Fruit fly (Drosophila melanogaster) whole organism, prepupa: ENCODE data around the gene CG4080.

Experiments
- CG10631 ChIP-seq: fragments of 200-800 bp; sonication (Bioruptor generic); optimal IDR thresholded peaks from 2 replicates; lab custom pipeline; 2016; ENCODE audit warnings: missing biosample characterization, missing genetic modification characterization
- CG11902 ChIP-seq: fragments of 200-800 bp; sonication (Bioruptor generic); optimal IDR thresholded peaks from 3 replicates; lab custom pipeline; 2016; ENCODE audit warnings: missing biosample characterization, missing genetic modification characterization
- CG15336 ChIP-seq: fragments of 200-800 bp; sonication (Bioruptor generic); IDR thresholded peaks from 2 replicates; pipeline ENCODE4 v1.3.6; 2022; ENCODE audit warnings: missing biosample characterization, missing genetic modification characterization
- CG1621 ChIP-seq: fragments of 200-800 bp; sonication (Bioruptor generic); optimal IDR thresholded peaks from 3 replicates; lab custom pipeline; 2018; ENCODE audit warnings: missing biosample characterization, mild to moderate bottlenecking, missing genetic modification characterization
- CG16779 ChIP-seq: fragments of 200-800 bp; sonication (Bioruptor generic); optimal IDR thresholded peaks from 3 replicates; lab custom pipeline; 2017; ENCODE audit warnings: missing biosample characterization, mild to moderate bottlenecking, missing genetic modification characterization
- CG3032 ChIP-seq: fragments of 200-800 bp; optimal IDR thresholded peaks from 2 replicates; lab custom pipeline; 2019; ENCODE audit warnings: missing biosample characterization, mild to moderate bottlenecking, missing genetic modification characterization, moderate library complexity
- CG31627 ChIP-seq: fragments of 200-800 bp; sonication (Bioruptor generic); optimal IDR thresholded peaks from 3 replicates; lab custom pipeline; 2016; ENCODE audit warnings: missing biosample characterization, missing genetic modification characterization
- CG34406 ChIP-seq: fragments of 200-800 bp; sonication (Bioruptor generic); optimal IDR thresholded peaks from 3 replicates; lab custom pipeline; 2016; ENCODE audit warnings: missing biosample characterization, missing genetic modification characterization
- CG4318 ChIP-seq: fragments of 200-800 bp; sonication (Bioruptor generic); optimal IDR thresholded peaks from 3 replicates; lab custom pipeline; 2017; ENCODE audit warnings: missing biosample characterization, mild to moderate bottlenecking, missing genetic modification characterization
- CG6163 ChIP-seq: fragments of 200-800 bp; sonication (Bioruptor generic); IDR thresholded peaks from 3 replicates; pipeline ENCODE4 v1.3.6; 2022; ENCODE audit warnings: missing biosample characterization, missing genetic modification characterization
- CG6276 ChIP-seq: fragments of 200-800 bp; sonication (Bioruptor generic); optimal IDR thresholded peaks from 2 replicates; lab custom pipeline; 2017; ENCODE audit warnings: missing biosample characterization, mild to moderate bottlenecking, missing genetic modification characterization
- CG6792 ChIP-seq: fragments of 200-800 bp; sonication (Bioruptor generic); optimal IDR thresholded peaks from 3 replicates; lab custom pipeline; 2016; ENCODE audit warnings: missing biosample characterization, missing genetic modification characterization
- CG6808 ChIP-seq: fragments of 200-800 bp; sonication (Bioruptor generic); optimal IDR thresholded peaks from 3 replicates; lab custom pipeline; 2017; ENCODE audit warnings: missing biosample characterization, missing genetic modification characterization, mild to moderate bottlenecking, moderate library complexity, missing genetic modification reagents
- CG6854 ChIP-seq: fragments of 200-800 bp; sonication (Bioruptor generic); optimal IDR thresholded peaks from 2 replicates; lab custom pipeline; 2017; ENCODE audit warnings: missing biosample characterization, mild to moderate bottlenecking, missing genetic modification characterization
- CG7368 ChIP-seq: fragments of 200-800 bp; sonication (Bioruptor generic); optimal IDR thresholded peaks from 3 replicates; lab custom pipeline; 2016; ENCODE audit warnings: missing biosample characterization, missing genetic modification characterization
- CG8119 ChIP-seq: fragments of 200-800 bp; sonication (Bioruptor generic); IDR thresholded peaks from 3 replicates; pipeline ENCODE4 v1.3.6; 2022; ENCODE audit warnings: missing biosample characterization, missing genetic modification characterization
- CG8319 ChIP-seq: fragments of 200-800 bp; sonication (Bioruptor generic); optimal IDR thresholded peaks from 3 replicates; lab custom pipeline; 2016; ENCODE audit warnings: missing biosample characterization, missing genetic modification characterization
- CG8632 ChIP-seq: fragments of 200-800 bp; sonication (Bioruptor generic); optimal IDR thresholded peaks from 3 replicates; lab custom pipeline; 2016; ENCODE audit warnings: missing biosample characterization, missing genetic modification characterization
- CG9139 ChIP-seq: fragments of 200-800 bp; sonication (Bioruptor generic); optimal IDR thresholded peaks from 3 replicates; lab custom pipeline; 2017; ENCODE audit warnings: missing biosample characterization, mild to moderate bottlenecking, missing genetic modification characterization
- Eip75B ChIP-seq: fragments of 200-800 bp; sonication (Bioruptor generic); optimal IDR thresholded peaks from 3 replicates; lab custom pipeline; 2016; ENCODE audit warnings: missing biosample characterization, missing genetic modification characterization
- Eip78C ChIP-seq: fragments of 200-800 bp; sonication (Bioruptor generic); peaks from one replicate; lab custom pipeline; 2016; ENCODE audit warnings: missing biosample characterization, missing genetic modification characterization
- Ets21C ChIP-seq: fragments of 200-800 bp; sonication (Bioruptor generic); optimal IDR thresholded peaks from 3 replicates; lab custom pipeline; 2016; ENCODE audit warnings: missing biosample characterization, missing genetic modification characterization
- Ets96B ChIP-seq: fragments of 200-800 bp; optimal IDR thresholded peaks from 2 replicates; lab custom pipeline; 2019; ENCODE audit warnings: missing biosample characterization, mild to moderate bottlenecking, missing genetic modification characterization, moderate library complexity
- Hr38 ChIP-seq: sonication (Bioruptor generic); optimal IDR thresholded peaks from 2 replicates; lab custom pipeline; 2016; ENCODE audit warnings: missing biosample characterization, missing genetic modification characterization
- Hr39 ChIP-seq: fragments of 200-800 bp; sonication (Bioruptor generic); optimal IDR thresholded peaks from 2 replicates; lab custom pipeline; 2016; ENCODE audit warnings: missing biosample characterization, missing genetic modification characterization
- Hr4 ChIP-seq: fragments of 200-800 bp; sonication (Bioruptor generic); optimal IDR thresholded peaks from 3 replicates; lab custom pipeline; 2016; ENCODE audit warnings: missing biosample characterization, missing genetic modification characterization
- Lpt ChIP-seq: fragments of 200-800 bp; sonication (Bioruptor generic); optimal IDR thresholded peaks from 3 replicates; lab custom pipeline; 2016; ENCODE audit warnings: missing biosample characterization, missing genetic modification characterization
- Met ChIP-seq: fragments of 200-800 bp; sonication (Bioruptor generic); optimal IDR thresholded peaks from 3 replicates; lab custom pipeline; 2016; ENCODE audit warnings: missing biosample characterization, missing genetic modification characterization
- Smox ChIP-seq: fragments of 200-800 bp; sonication (Bioruptor generic); optimal IDR thresholded peaks from 3 replicates; lab custom pipeline; 2016; ENCODE audit warnings: missing biosample characterization, missing genetic modification characterization
- Sox102F ChIP-seq: fragments of 200-800 bp; sonication (Bioruptor generic); optimal IDR thresholded peaks from 2 replicates; lab custom pipeline; 2016; ENCODE audit warnings: missing biosample characterization, mild to moderate bottlenecking, missing genetic modification characterization
- Sox15 ChIP-seq: fragments of 200-800 bp; sonication (Bioruptor generic); optimal IDR thresholded peaks from 3 replicates; lab custom pipeline; 2016; ENCODE audit warnings: missing biosample characterization, missing genetic modification characterization
- achi ChIP-seq: fragments of 200-800 bp; sonication (Bioruptor generic); optimal IDR thresholded peaks from 3 replicates; lab custom pipeline; 2016; ENCODE audit warnings: missing biosample characterization, missing genetic modification characterization
- acj6 ChIP-seq: fragments of 200-800 bp; sonication (Bioruptor generic); optimal IDR thresholded peaks from 3 replicates; lab custom pipeline; 2016; ENCODE audit warnings: missing biosample characterization, missing genetic modification characterization
- cyc ChIP-seq: fragments of 200-800 bp; sonication (Bioruptor generic); optimal IDR thresholded peaks from 3 replicates; lab custom pipeline; 2016; ENCODE audit warnings: missing biosample characterization, missing genetic modification characterization
- dac ChIP-seq: fragments of 200-800 bp; sonication (Bioruptor generic); optimal IDR thresholded peaks from 2 replicates; lab custom pipeline; 2017; ENCODE audit warnings: missing biosample characterization, mild to moderate bottlenecking, missing genetic modification characterization
- dsx ChIP-seq: fragments of 200-800 bp; optimal IDR thresholded peaks from 3 replicates; lab custom pipeline; 2019; ENCODE audit warnings: missing biosample characterization, mild to moderate bottlenecking, missing genetic modification characterization, moderate library complexity; ENCODE audit not compliant: poor library complexity, severe bottlenecking
- esn ChIP-seq: fragments of 200-800 bp; sonication (Bioruptor generic); optimal IDR thresholded peaks from 2 replicates; lab custom pipeline; 2016; ENCODE audit warnings: missing biosample characterization, mild to moderate bottlenecking, missing genetic modification characterization, moderate library complexity
- fd85E ChIP-seq: fragments of 200-800 bp; sonication (Bioruptor generic); optimal IDR thresholded peaks from 3 replicates; lab custom pipeline; 2016; ENCODE audit warnings: missing biosample characterization, missing genetic modification characterization
- fkh ChIP-seq: fragments of 200-800 bp; sonication (Bioruptor generic); optimal IDR thresholded peaks from 3 replicates; lab custom pipeline; 2017; ENCODE audit warnings: missing biosample characterization, mild to moderate bottlenecking, missing genetic modification characterization, moderate library complexity
- lz ChIP-seq: fragments of 200-800 bp; sonication (Bioruptor generic); optimal IDR thresholded peaks from 3 replicates; lab custom pipeline; 2016; ENCODE audit warnings: missing biosample characterization, missing genetic modification characterization
- net ChIP-seq: fragments of 200-800 bp; sonication (Bioruptor generic); optimal IDR thresholded peaks from 3 replicates; lab custom pipeline; 2016; ENCODE audit warnings: missing biosample characterization, missing genetic modification characterization
- pdm3 ChIP-seq: fragments of 200-800 bp; sonication (Bioruptor generic); optimal IDR thresholded peaks from 3 replicates; lab custom pipeline; 2016; ENCODE audit warnings: missing biosample characterization, missing genetic modification characterization
- salr ChIP-seq, 2 experiments: fragments of 200-800 bp; sonication (Bioruptor generic); optimal IDR thresholded peaks; 3 replicates each; lab custom pipeline; 2016 to 2018; ENCODE audit warnings: missing biosample characterization in 2 of 2, missing genetic modification characterization in 2 of 2, mild to moderate bottlenecking in 1 of 2
- svp ChIP-seq: fragments of 200-800 bp; sonication (Bioruptor generic); peaks from one replicate; lab custom pipeline; 2016; ENCODE audit warnings: missing biosample characterization, missing genetic modification characterization
- topi ChIP-seq: fragments of 200-800 bp; sonication (Bioruptor generic); optimal IDR thresholded peaks from 3 replicates; lab custom pipeline; 2016; ENCODE audit warnings: missing biosample characterization, missing genetic modification characterization
- vri ChIP-seq: fragments of 200-800 bp; sonication (Bioruptor generic); optimal IDR thresholded peaks from 3 replicates; lab custom pipeline; 2016; ENCODE audit warnings: missing biosample characterization, mild to moderate bottlenecking, missing genetic modification characterization

CG4080 gene

dm6 chr3L:9355555-9355954 lies 43.5 kb downstream of the CG4080 start:
- TF ChIP-seq vri (GFP tag; lab: Kevin White, UChicago), result peak; percentile 39
- TF ChIP-seq Hr38 (GFP tag; lab: Kevin White, UChicago), result no peak
- TF ChIP-seq CG7368 (GFP tag; lab: Kevin White, UChicago), result no peak
- TF ChIP-seq Sox102F (GFP tag; lab: Kevin White, UChicago), result no peak
- no peak for TF ChIP-seq CG4318 (GFP tag; lab: Kevin White, UChicago)

- no peak for TF ChIP-seq vri (GFP tag; lab: Kevin White, UChicago)
- TF ChIP-seq Sox15 (GFP tag; lab: Kevin White, UChicago), result no peak
- TF ChIP-seq esn (GFP tag; lab: Kevin White, UChicago), result no peak
- no peak for TF ChIP-seq CG6792
- no peak for TF ChIP-seq net (GFP tag; lab: Kevin White, UChicago)
- TF ChIP-seq fd85E (GFP tag; lab: Kevin White, UChicago), result no peak
- no peak for TF ChIP-seq CG6854 (GFP tag; lab: Kevin White, UChicago)
- TF ChIP-seq topi (GFP tag; lab: Kevin White, UChicago), result no peak
- no peak for TF ChIP-seq Hr4
- TF ChIP-seq CG11902 (GFP tag; lab: Kevin White, UChicago), result no peak
- no peak for TF ChIP-seq Hr38 (GFP tag; lab: Kevin White, UChicago)
- no peak for TF ChIP-seq CG31627 (GFP tag; lab: Kevin White, UChicago)
- no peak for TF ChIP-seq acj6 (GFP tag; lab: Kevin White, UChicago)
- TF ChIP-seq Hr39 (GFP tag; lab: Kevin White, UChicago), result no peak
- no peak for TF ChIP-seq CG15336
- no peak for TF ChIP-seq Met (GFP tag; lab: Kevin White, UChicago)
- no peak for TF ChIP-seq CG7368 (GFP tag; lab: Kevin White, UChicago)
- TF ChIP-seq dac (GFP tag; lab: Kevin White, UChicago), result no peak
- no peak for TF ChIP-seq CG6808 (GFP tag; lab: Kevin White, UChicago)
These were observed 45.3 kb downstream of the CG4080 start, which contains the start of gene CG32040 for dm6 chr3L:9353733-9354132. TSS of gene CG32040 (plus strand) at chr3L:9354033.

- TF ChIP-seq Ets21C (GFP tag; lab: Kevin White, UChicago), result no peak
- TF ChIP-seq Eip78C (GFP tag; lab: Kevin White, UChicago), result peak; percentile 77
- no peak for TF ChIP-seq lz (GFP tag; lab: Kevin White, UChicago)
- no peak for TF ChIP-seq CG8119 (GFP tag; lab: Robert Waterston, UW)
- no peak for TF ChIP-seq CG3032 (tag; lab: Kevin White, UChicago)
- no peak for TF ChIP-seq CG10631 (GFP tag; lab: Kevin White, UChicago)
- TF ChIP-seq Eip75B (GFP tag; lab: Kevin White, UChicago), result peak; percentile 7
- peak; percentile 28 for TF ChIP-seq achi (GFP tag; lab: Kevin White, UChicago)
- peak; percentile 37 for TF ChIP-seq Hr4
- no peak for TF ChIP-seq Smox (GFP tag; lab: Kevin White, UChicago)
- no peak for TF ChIP-seq CG7368 (GFP tag; lab: Kevin White, UChicago)
- TF ChIP-seq Lpt (GFP tag; lab: Kevin White, UChicago), result no peak
- TF ChIP-seq CG6808 (GFP tag; lab: Kevin White, UChicago), result no peak
- peak; percentile 58 for TF ChIP-seq CG16779 (tag; lab: Kevin White, UChicago)
- no peak for TF ChIP-seq CG6854 (GFP tag; lab: Kevin White, UChicago)
- TF ChIP-seq CG15336, result no peak
- no peak for TF ChIP-seq CG9139 (GFP tag; lab: Kevin White, UChicago)
- no peak for TF ChIP-seq dsx
- TF ChIP-seq CG1621 (tag; lab: Kevin White, UChicago), result peak; percentile 46
- TF ChIP-seq Met (GFP tag; lab: Kevin White, UChicago), result peak; percentile 20
- TF ChIP-seq CG6163 (GFP tag; lab: Robert Waterston, UW), result no peak
- TF ChIP-seq Hr39 (GFP tag; lab: Kevin White, UChicago), result no peak
- TF ChIP-seq fkh (GFP tag; lab: Kevin White, UChicago), result peak; percentile 80
- peak; percentile 79 for TF ChIP-seq svp
- TF ChIP-seq Sox102F (GFP tag; lab: Kevin White, UChicago), result peak; percentile 21
- no peak for TF ChIP-seq acj6 (GFP tag; lab: Kevin White, UChicago)
- no peak for TF ChIP-seq CG8319 (GFP tag; lab: Kevin White, UChicago)
- TF ChIP-seq Ets96B (tag; lab: Kevin White, UChicago), result no peak
- no peak for TF ChIP-seq CG6276
- TF ChIP-seq Hr38 (GFP tag; lab: Kevin White, UChicago), result no peak
- TF ChIP-seq CG8632 (GFP tag; lab: Kevin White, UChicago), result no peak
- TF ChIP-seq cyc (GFP tag; lab: Kevin White, UChicago), result no peak
- no peak for TF ChIP-seq pdm3 (GFP tag; lab: Kevin White, UChicago)
- TF ChIP-seq salr (GFP tag; optimal IDR thresholded peaks at IDR 0.05; lab: Kevin White, UChicago), result no peak
- peak; percentile 37 for TF ChIP-seq esn (GFP tag; lab: Kevin White, UChicago)
- TF ChIP-seq topi (GFP tag; lab: Kevin White, UChicago), result peak; percentile 22
- TF ChIP-seq CG11902 (GFP tag; lab: Kevin White, UChicago), result no peak
- peak; percentile 14 for TF ChIP-seq CG34406
- TF ChIP-seq vri (GFP tag; lab: Kevin White, UChicago), result peak; percentile 32
- no peak for TF ChIP-seq dac (GFP tag; lab: Kevin White, UChicago)
These were observed 49.7 kb downstream of the CG4080 start, which contains the start of gene PGRP-LF for dm6 chr3L:9349314-9349733. TSS of gene PGRP-LF (plus strand) at chr3L:9349609.
